Worm (Caenorhabditis elegans) whole organism, L1 larva: ENCODE data around the gene dpf-1.

Experiments
- ama-1 ChIP-seq: fragments of 150-350 bp; optimal IDR thresholded peaks from 2 replicates; lab custom pipeline; 2014
- fkh-10 ChIP-seq: sonication (generic microtip); optimal IDR thresholded peaks from 2 replicates; lab custom pipeline; 2017; ENCODE audit warnings: missing biosample characterization, missing genetic modification reagents, missing genetic modification characterization
- fkh-8 ChIP-seq: sonication (generic microtip); optimal IDR thresholded peaks from 2 replicates; lab custom pipeline; 2016; ENCODE audit warnings: mild to moderate bottlenecking, missing genetic modification characterization, missing compliant biosample characterization
- hpl-2 ChIP-seq: fragments of 150-350 bp; optimal IDR thresholded peaks from 2 replicates; lab custom pipeline; 2014; ENCODE audit warnings: missing biosample characterization, missing genetic modification reagents, missing genetic modification characterization
- swsn-7 ChIP-seq: sonication (generic microtip); optimal IDR thresholded peaks from 2 replicates; lab custom pipeline; 2016; ENCODE audit warnings: missing genetic modification characterization, missing compliant biosample characterization

DNA sequence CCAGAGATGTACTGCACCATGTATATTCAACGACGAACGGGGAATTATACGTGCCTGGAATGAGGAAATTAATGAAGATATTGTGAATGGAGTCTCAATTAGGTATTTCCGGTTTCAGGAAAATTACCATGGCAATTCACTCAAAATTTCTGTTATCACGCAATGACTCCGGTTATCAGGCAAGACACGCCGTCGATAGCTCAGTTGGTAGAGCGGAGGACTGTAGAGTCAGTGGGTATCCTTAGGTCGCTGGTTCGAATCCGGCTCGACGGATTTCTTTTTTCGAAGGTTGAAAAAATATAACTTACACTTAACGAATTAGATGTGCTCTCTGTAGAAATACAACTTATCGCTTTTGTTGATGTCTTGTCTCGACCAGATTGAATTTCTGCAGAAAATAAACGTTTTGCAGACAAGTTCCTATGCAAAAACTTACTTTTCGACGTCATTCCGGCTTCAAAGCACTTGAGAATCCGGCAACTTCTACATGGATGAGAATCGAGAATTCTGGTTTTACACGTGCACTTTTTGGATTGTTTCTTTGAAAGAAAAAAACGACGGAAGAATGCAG, 9.5 kb downstream of the dpf-1 start:
- TF ChIP-seq hpl-2 (GFP tag; lab: Kevin White, UChicago) (no peak), swsn-7 (no peak), fkh-8 (tag; lab: Kevin White, UChicago) (no peak), ama-1 (no peak), fkh-10 (GFP tag; lab: Kevin White, UChicago) (no peak)
